Worm (Caenorhabditis elegans): ENCODE results near the gene clec-193.

- no peak for TF ChIP-seq nhr-23 (tag; optimal IDR thresholded peaks at IDR 0.05)
- TF ChIP-seq lin-13 (GFP tag; optimal IDR thresholded peaks at IDR 0.05) = no peak
- no peak for TF ChIP-seq unc-39 (tag; optimal IDR thresholded peaks at IDR 0.05)
- no peak for TF ChIP-seq mab-5 (tag; optimal IDR thresholded peaks at IDR 0.05)
- TF ChIP-seq snpc-4 (tag; optimal IDR thresholded peaks at IDR 0.05) = no peak
- no peak for TF ChIP-seq Y55F3AM.14 (GFP tag; optimal IDR thresholded peaks at IDR 0.05)
- no peak for TF ChIP-seq alr-1 (tag; optimal IDR thresholded peaks at IDR 0.05)
- no peak for TF ChIP-seq nhr-25 (tag; optimal IDR thresholded peaks at IDR 0.05)
- no peak for TF ChIP-seq R02D3.7 (tag; optimal IDR thresholded peaks at IDR 0.05)
- TF ChIP-seq mdl-1 (tag; optimal IDR thresholded peaks at IDR 0.05) = no peak
- TF ChIP-seq unc-62 (GFP tag; optimal IDR thresholded peaks at IDR 0.05) = no peak
- TF ChIP-seq sma-3 (GFP tag; optimal IDR thresholded peaks at IDR 0.05) = no peak
- no peak for TF ChIP-seq egl-27 (tag; optimal IDR thresholded peaks at IDR 0.05)
- no peak for TF ChIP-seq elt-3 (tag; optimal IDR thresholded peaks at IDR 0.05)
These were observed 23.6 kb upstream of the clec-193 start, which contains the start of gene Y116A8A.7 for ce11 chrIV:16829896-16830295.
